Fruit fly (Drosophila melanogaster) whole organism, embryonic: ENCODE results near the gene eIF3d1.
A peak's percentile ranks its signal among the peaks of the same experiment; 100 is the strongest.

Experiments
- Asciz ChIP-seq: fragments of 200-800 bp; sonication (Bioruptor generic); optimal IDR thresholded peaks from 2 replicates; lab custom pipeline; 2017; ENCODE audit warnings: missing biosample characterization, mild to moderate bottlenecking, missing genetic modification characterization, missing genetic modification reagents
- Atf6 ChIP-seq: fragments of 200-800 bp; sonication (Bioruptor generic); IDR thresholded peaks from 2 replicates; pipeline ENCODE4 v1.3.6; 2022; ENCODE audit warnings: missing biosample characterization, missing genetic modification characterization
- C15 ChIP-seq: fragments of 200-800 bp; sonication (Bioruptor generic); IDR thresholded peaks from 3 replicates; pipeline ENCODE4 v1.3.6; 2022; ENCODE audit warnings: missing biosample characterization, missing genetic modification characterization
- CG10565 ChIP-seq: fragments of 200-800 bp; sonication (Bioruptor generic); optimal IDR thresholded peaks from 3 replicates; lab custom pipeline; 2016; ENCODE audit warnings: missing biosample characterization, mild to moderate bottlenecking, missing genetic modification characterization
- CG12104 ChIP-seq: fragments of 200-800 bp; sonication (Bioruptor generic); optimal IDR thresholded peaks from 3 replicates; lab custom pipeline; 2016; ENCODE audit warnings: missing biosample characterization, missing genetic modification characterization
- CG12942 ChIP-seq: fragments of 200-800 bp; sonication (Bioruptor generic); optimal IDR thresholded peaks from 3 replicates; lab custom pipeline; 2016; ENCODE audit warnings: missing biosample characterization, missing genetic modification characterization
- CG13775 ChIP-seq: fragments of 200-800 bp; sonication (Bioruptor generic); optimal IDR thresholded peaks from 3 replicates; lab custom pipeline; 2017; ENCODE audit warnings: missing biosample characterization, mild to moderate bottlenecking, missing genetic modification characterization
- CG17361 ChIP-seq: fragments of 200-800 bp; sonication (Bioruptor generic); IDR thresholded peaks from 3 replicates; pipeline ENCODE4 v1.3.6; 2022; ENCODE audit warnings: missing biosample characterization, missing genetic modification characterization
- CG18262 ChIP-seq: fragments of 200-800 bp; optimal IDR thresholded peaks from 3 replicates; lab custom pipeline; 2019; ENCODE audit warnings: missing biosample characterization, mild to moderate bottlenecking, missing genetic modification characterization, moderate library complexity
- CG2202 ChIP-seq: fragments of 200-800 bp; sonication (Bioruptor generic); optimal IDR thresholded peaks from 2 replicates; lab custom pipeline; 2018; ENCODE audit warnings: missing biosample characterization, mild to moderate bottlenecking, missing genetic modification characterization
- CG3065 ChIP-seq: fragments of 200-800 bp; sonication (Bioruptor generic); optimal IDR thresholded peaks from 2 replicates; lab custom pipeline; 2016; ENCODE audit warnings: missing biosample characterization, missing genetic modification characterization
- CG5180 ChIP-seq: fragments of 200-800 bp; sonication (Bioruptor generic); optimal IDR thresholded peaks from 3 replicates; lab custom pipeline; 2017; ENCODE audit warnings: missing biosample characterization, missing genetic modification characterization, mild to moderate bottlenecking, moderate library complexity, missing genetic modification reagents
- CG6654 ChIP-seq: fragments of 200-800 bp; sonication (Bioruptor generic); optimal IDR thresholded peaks from 2 replicates; lab custom pipeline; 2017; ENCODE audit warnings: missing biosample characterization, mild to moderate bottlenecking, missing genetic modification characterization
- CG7556 ChIP-seq: fragments of 200-800 bp; sonication (Bioruptor generic); optimal IDR thresholded peaks from 2 replicates; lab custom pipeline; 2017; ENCODE audit warnings: missing biosample characterization, mild to moderate bottlenecking, missing genetic modification characterization
- CG8944 ChIP-seq: fragments of 200-800 bp; sonication (Bioruptor generic); optimal IDR thresholded peaks from 3 replicates; lab custom pipeline; 2016; ENCODE audit warnings: missing biosample characterization, missing genetic modification characterization
- CHES-1-like ChIP-seq: fragments of 200-800 bp; sonication (Bioruptor generic); optimal IDR thresholded peaks from 2 replicates; lab custom pipeline; 2016; ENCODE audit warnings: missing biosample characterization, missing genetic modification characterization
- ERR ChIP-seq: fragments of 200-800 bp; sonication (Bioruptor generic); optimal IDR thresholded peaks from 2 replicates; lab custom pipeline; 2016; ENCODE audit warnings: missing biosample characterization, missing genetic modification characterization
- Ets65A ChIP-seq: fragments of 200-800 bp; sonication (Bioruptor generic); peaks from one replicate; lab custom pipeline; 2016; ENCODE audit warnings: missing biosample characterization, missing genetic modification characterization
- Ets97D ChIP-seq: fragments of 200-800 bp; sonication (Bioruptor generic); optimal IDR thresholded peaks from 3 replicates; lab custom pipeline; 2016; ENCODE audit warnings: missing biosample characterization, missing genetic modification characterization
- HHEX ChIP-seq: fragments of 200-800 bp; sonication (Bioruptor generic); optimal IDR thresholded peaks from 3 replicates; lab custom pipeline; 2017; ENCODE audit warnings: missing biosample characterization, mild to moderate bottlenecking, missing genetic modification characterization, missing genetic modification reagents
- Hey ChIP-seq: fragments of 200-800 bp; sonication (Bioruptor generic); optimal IDR thresholded peaks from 3 replicates; lab custom pipeline; 2018; ENCODE audit warnings: missing biosample characterization, mild to moderate bottlenecking, missing genetic modification characterization
- Kr ChIP-seq: fragments of 200-800 bp; sonication (Bioruptor generic); optimal IDR thresholded peaks from 2 replicates; lab custom pipeline; 2017; ENCODE audit warnings: missing biosample characterization, mild to moderate bottlenecking, missing genetic modification characterization
- Lhr ChIP-seq: fragments of 200-800 bp; sonication (Bioruptor generic); optimal IDR thresholded peaks from 3 replicates; lab custom pipeline; 2017; ENCODE audit warnings: mild to moderate bottlenecking, missing biosample characterization, missing genetic modification reagents, missing genetic modification characterization
- MESR4 ChIP-seq: fragments of 200-800 bp; sonication (Bioruptor generic); optimal IDR thresholded peaks from 2 replicates; lab custom pipeline; 2018; ENCODE audit warnings: missing biosample characterization, mild to moderate bottlenecking, missing genetic modification characterization, moderate library complexity
- NC2β ChIP-seq: fragments of 200-800 bp; sonication (Bioruptor generic); optimal IDR thresholded peaks from 2 replicates; lab custom pipeline; 2016; ENCODE audit warnings: missing biosample characterization, missing genetic modification characterization
- Neu2 ChIP-seq: fragments of 200-800 bp; sonication (Bioruptor generic); optimal IDR thresholded peaks from 3 replicates; lab custom pipeline; 2016; ENCODE audit warnings: missing biosample characterization, missing genetic modification characterization, borderline replicate concordance
- Nf-YB ChIP-seq: fragments of 200-800 bp; sonication (Bioruptor generic); optimal IDR thresholded peaks from 3 replicates; lab custom pipeline; 2019; ENCODE audit warnings: missing biosample characterization, mild to moderate bottlenecking, missing genetic modification characterization, moderate library complexity
- Scr ChIP-seq: fragments of 200-800 bp; sonication (Bioruptor generic); IDR thresholded peaks from 2 replicates; pipeline ENCODE4 v1.3.6; 2022; ENCODE audit warnings: missing biosample characterization, missing genetic modification characterization; ENCODE audit not compliant: partially characterized antibody
- YL-1 ChIP-seq: fragments of 200-800 bp; sonication (Bioruptor generic); optimal IDR thresholded peaks from 3 replicates; lab custom pipeline; 2017; ENCODE audit warnings: missing biosample characterization, mild to moderate bottlenecking, missing genetic modification characterization
- dmrt11E ChIP-seq: fragments of 200-800 bp; sonication (Bioruptor generic); optimal IDR thresholded peaks from 3 replicates; lab custom pipeline; 2018; ENCODE audit warnings: missing biosample characterization, mild to moderate bottlenecking, missing genetic modification characterization, moderate library complexity
- dpn ChIP-seq, 2 experiments: fragments of 200-800 bp; sonication (Bioruptor generic); optimal IDR thresholded peaks; 3 replicates each; lab custom pipeline; 2016; ENCODE audit warnings: missing biosample characterization in 2 of 2, missing genetic modification characterization in 2 of 2
- eve ChIP-seq, 2 experiments: fragments of >200 bp; optimal IDR thresholded peaks; 2 replicates each; lab custom pipeline; 2017; ENCODE audit warnings: missing biosample characterization in 2 of 2, missing genetic modification characterization in 2 of 2
- grn ChIP-seq: fragments of 200-800 bp; sonication (Bioruptor generic); optimal IDR thresholded peaks from 3 replicates; lab custom pipeline; 2017; ENCODE audit warnings: missing biosample characterization, missing genetic modification characterization
- lbe ChIP-seq: fragments of 200-800 bp; sonication (Bioruptor generic); optimal IDR thresholded peaks from 2 replicates; lab custom pipeline; 2016; ENCODE audit warnings: missing biosample characterization, mild to moderate bottlenecking, missing genetic modification characterization
- lilli ChIP-seq: fragments of 200-800 bp; sonication (Bioruptor generic); optimal IDR thresholded peaks from 3 replicates; lab custom pipeline; 2016; ENCODE audit warnings: missing biosample characterization, missing genetic modification characterization
- nmo ChIP-seq: fragments of 200-800 bp; sonication (Bioruptor generic); optimal IDR thresholded peaks from 2 replicates; lab custom pipeline; 2018; ENCODE audit warnings: missing biosample characterization, mild to moderate bottlenecking, missing genetic modification characterization, moderate library complexity
- phol ChIP-seq: fragments of 200-800 bp; sonication (Bioruptor generic); optimal IDR thresholded peaks from 3 replicates; lab custom pipeline; 2018; ENCODE audit warnings: missing biosample characterization, mild to moderate bottlenecking, missing genetic modification characterization, moderate library complexity
- pnt ChIP-seq: fragments of 200-800 bp; sonication (Bioruptor generic); optimal IDR thresholded peaks from 3 replicates; lab custom pipeline; 2016; ENCODE audit warnings: missing biosample characterization, missing genetic modification characterization
- scrt ChIP-seq: fragments of 200-800 bp; sonication (Bioruptor generic); optimal IDR thresholded peaks from 2 replicates; lab custom pipeline; 2018; ENCODE audit warnings: missing biosample characterization, mild to moderate bottlenecking, missing genetic modification characterization, moderate library complexity
- sima ChIP-seq: fragments of 200-800 bp; sonication (Bioruptor generic); optimal IDR thresholded peaks from 2 replicates; lab custom pipeline; 2016; ENCODE audit warnings: missing biosample characterization, missing genetic modification characterization
- vnd ChIP-seq: fragments of 200-800 bp; sonication (Bioruptor generic); IDR thresholded peaks from 3 replicates; pipeline ENCODE4 v1.3.6; 2022; ENCODE audit warnings: missing biosample characterization, missing genetic modification characterization; ENCODE audit not compliant: partially characterized antibody
- vvl ChIP-seq: fragments of 200-800 bp; sonication (Bioruptor generic); IDR thresholded peaks from 2 replicates; pipeline ENCODE4 v1.3.6; 2022; ENCODE audit warnings: missing biosample characterization, missing genetic modification characterization
- zen2 ChIP-seq: fragments of 200-800 bp; sonication (Bioruptor generic); IDR thresholded peaks from 3 replicates; pipeline ENCODE4 v1.3.6; 2022; ENCODE audit warnings: missing biosample characterization, missing genetic modification characterization; ENCODE audit not compliant: partially characterized antibody
- zfh1 ChIP-seq: fragments of 200-800 bp; sonication (Bioruptor generic); IDR thresholded peaks from 3 replicates; pipeline ENCODE4 v1.3.6; 2022; ENCODE audit warnings: missing biosample characterization, missing genetic modification characterization

The eIF3d1 gene

DNA sequence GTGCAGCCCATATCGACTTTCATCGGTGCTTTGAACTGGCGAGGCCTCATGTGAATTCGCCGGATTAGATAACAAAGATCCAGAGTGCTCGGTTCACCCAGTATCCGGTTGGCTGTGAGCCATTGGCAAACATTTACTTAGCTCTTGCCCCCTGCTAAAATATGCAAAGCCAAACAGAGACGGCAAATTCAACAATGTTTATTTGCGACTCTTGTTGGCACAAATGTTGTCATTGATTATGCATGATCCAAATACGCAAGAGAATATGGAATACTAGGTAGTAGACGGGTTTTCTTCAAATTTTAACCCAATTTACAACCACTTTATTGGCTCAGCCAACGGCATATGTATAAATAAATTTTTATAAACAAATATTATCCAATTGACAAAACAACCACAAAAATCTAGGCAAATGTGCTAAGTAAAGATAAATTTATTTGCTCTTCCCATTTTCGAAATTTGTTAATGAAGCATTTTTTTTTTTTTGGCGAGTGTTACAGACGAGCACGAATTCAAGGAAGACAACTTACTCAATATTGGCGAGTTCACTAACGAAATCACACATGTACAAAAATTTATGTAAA lies 27.2 kb upstream of the eIF3d1 start (continued):
- TF ChIP-seq CG17361 (peak; percentile 28; the same call in 1 of the 3 replicates), Ets97D (GFP tag; lab: Kevin White, UChicago) (no peak), ERR (GFP tag; lab: Kevin White, UChicago) (peak; percentile 2), Asciz (peak; percentile 21), CG2202 (no peak), scrt (GFP tag; lab: Kevin White, UChicago) (peak; percentile 60), YL-1 (GFP tag; lab: Kevin White, UChicago) (peak; percentile 48), CG10565 (GFP tag; lab: Kevin White, UChicago) (no peak), CG6654 (GFP tag; lab: Kevin White, UChicago) (no peak), zen2 (GFP tag; lab: Robert Waterston, UW) (no peak), MESR4 (no peak), eve (GFP tag; optimal IDR thresholded peaks at IDR 0.05; lab: Kevin White, UChicago) (no peak), CG12104 (GFP tag; lab: Kevin White, UChicago) (no peak), vvl (peak; percentile 48), vnd (GFP tag; lab: Robert Waterston, UW) (no peak), phol (tag; lab: Kevin White, UChicago) (no peak)

DNA sequence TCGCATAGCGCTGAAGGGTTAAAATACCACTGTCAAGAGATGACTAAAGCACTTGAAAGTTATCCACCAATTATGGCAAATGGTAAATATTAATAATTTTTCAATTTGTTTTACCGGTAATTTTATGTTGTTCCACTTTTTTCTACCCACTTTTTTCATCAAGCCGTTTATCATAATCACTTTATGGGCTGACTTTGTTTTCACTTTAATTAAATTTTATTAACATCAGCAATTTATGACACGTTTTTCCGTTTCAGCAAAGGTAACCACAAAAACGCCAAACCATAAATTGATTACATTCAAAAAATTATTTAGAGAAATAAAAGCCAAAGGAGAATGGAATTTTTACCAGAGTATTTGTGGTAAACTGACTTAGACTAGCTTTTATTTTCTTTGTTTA lies 24.3 kb upstream of the eIF3d1 start:
- TF ChIP-seq eve (GFP tag; optimal IDR thresholded peaks at IDR 0.05; lab: Kevin White, UChicago) (peak in 1 of 2 experiments; percentile 13), CHES-1-like (GFP tag; lab: Kevin White, UChicago) (no peak), Ets65A (GFP tag; lab: Kevin White, UChicago) (peak; percentile 15), pnt (GFP tag; lab: Kevin White, UChicago) (no peak)

DNA sequence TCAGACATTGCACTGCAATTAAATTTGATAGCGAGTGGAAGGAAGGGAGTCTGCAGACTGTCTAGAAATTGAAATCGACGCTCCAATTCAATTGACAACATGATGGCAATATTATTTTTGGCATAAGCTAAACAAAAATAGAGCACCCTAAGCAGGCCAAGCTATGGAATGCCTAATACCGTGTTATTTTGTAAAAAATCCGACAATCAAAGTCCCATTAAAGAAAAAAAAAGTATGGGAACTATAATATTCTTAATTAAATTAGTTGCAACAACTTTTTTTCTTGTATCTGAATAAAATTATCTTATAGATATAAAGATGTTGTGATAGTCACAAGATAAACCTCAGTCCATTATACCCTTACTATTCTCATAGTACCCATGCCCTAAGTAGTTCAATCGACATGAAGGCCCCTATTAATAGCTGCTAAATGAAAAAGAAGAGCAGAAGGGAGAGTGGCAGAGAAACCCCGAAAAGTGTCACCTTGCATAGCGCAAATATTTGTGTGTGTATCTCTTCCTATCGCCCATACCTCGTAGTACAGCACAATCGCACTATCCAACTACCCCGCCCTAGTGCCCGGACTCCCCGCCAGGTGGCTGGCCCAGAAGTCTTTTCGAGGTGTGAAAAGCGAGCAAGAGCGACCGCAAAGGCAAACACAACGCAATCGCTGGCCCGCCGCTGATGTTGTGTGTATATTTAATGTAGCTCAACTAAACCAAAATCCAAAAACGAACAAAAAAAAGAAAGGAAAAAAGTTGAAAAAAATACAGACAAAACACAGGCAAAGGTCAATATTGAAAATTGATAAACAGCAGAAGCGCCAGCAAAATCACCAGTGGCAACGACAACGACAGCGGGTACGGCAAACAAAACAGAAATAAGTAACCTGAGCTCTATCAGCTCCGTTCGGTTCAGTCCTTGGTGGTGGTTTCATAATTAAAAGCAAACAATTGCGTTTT lies 22.2 kb upstream of the eIF3d1 start:
- TF ChIP-seq HHEX (GFP tag; lab: Kevin White, UChicago) (peak; percentile 80), zfh1 (peak; percentile 64; the same call in 2 of the 3 replicates), C15 (GFP tag; lab: Robert Waterston, UW) (no peak), CG12104 (GFP tag; lab: Kevin White, UChicago) (peak; percentile 52), dpn (GFP tag; optimal IDR thresholded peaks at IDR 0.05; lab: Kevin White, UChicago) (peak in 1 of 2 experiments; percentile 21), Atf6 (GFP tag; lab: Robert Waterston, UW) (peak; percentile 47; the same call in 1 of the 2 replicates), CG18262 (peak; percentile 53), CG5180 (GFP tag; lab: Kevin White, UChicago) (peak; percentile 68), Lhr (peak; percentile 60), Nf-YB (GFP tag; lab: Kevin White, UChicago) (peak; percentile 65), CG8944 (GFP tag; lab: Kevin White, UChicago) (peak; percentile 46), CG13775 (GFP tag; lab: Kevin White, UChicago) (peak; percentile 21), dmrt11E (tag; lab: Kevin White, UChicago) (peak; percentile 86), CG12942 (GFP tag; lab: Kevin White, UChicago) (peak; percentile 56), CG7556 (GFP tag; lab: Kevin White, UChicago) (peak; percentile 78), Hey (peak; percentile 61), grn (GFP tag; lab: Kevin White, UChicago) (peak; percentile 43), NC2β (GFP tag; lab: Kevin White, UChicago) (peak; percentile 73), lilli (GFP tag; lab: Kevin White, UChicago) (peak; percentile 12), Kr (peak; percentile 97), CG3065 (GFP tag; lab: Kevin White, UChicago) (peak; percentile 25), scrt (GFP tag; lab: Kevin White, UChicago) (peak; percentile 53), nmo (GFP tag; lab: Kevin White, UChicago) (peak; percentile 2), Neu2 (GFP tag; lab: Kevin White, UChicago) (no peak), Scr (no peak), sima (peak; percentile 28), lbe (GFP tag; lab: Kevin White, UChicago) (no peak)
